Fruit fly (Drosophila melanogaster) whole organism, embryonic: Measurements from ENCODE around the gene CG3408.
A peak's percentile ranks its signal among the peaks of the same experiment; 100 is the strongest.

Source experiments
- Abd-B ChIP-seq: fragments of 200-800 bp; sonication (Bioruptor generic); optimal IDR thresholded peaks from 2 replicates; lab custom pipeline; 2018; ENCODE audit warnings: missing biosample characterization, mild to moderate bottlenecking, missing genetic modification characterization, moderate library complexity
- Aef1 ChIP-seq: fragments of 200-800 bp; sonication (Bioruptor generic); IDR thresholded peaks from 3 replicates; pipeline ENCODE4 v1.3.6; 2022; ENCODE audit warnings: missing biosample characterization, missing genetic modification characterization
- Antp ChIP-seq: fragments of 200-800 bp; sonication (Bioruptor generic); optimal IDR thresholded peaks from 3 replicates; lab custom pipeline; 2016; ENCODE audit warnings: missing biosample characterization, missing genetic modification characterization
- CG11723 ChIP-seq: fragments of 200-800 bp; sonication (Bioruptor generic); optimal IDR thresholded peaks from 2 replicates; lab custom pipeline; 2017; ENCODE audit warnings: missing biosample characterization, mild to moderate bottlenecking, missing genetic modification characterization
- CG13296 ChIP-seq: fragments of 200-800 bp; sonication (Bioruptor generic); optimal IDR thresholded peaks from 3 replicates; lab custom pipeline; 2018; ENCODE audit warnings: missing biosample characterization, mild to moderate bottlenecking, missing genetic modification characterization
- CG13894 ChIP-seq: fragments of 200-800 bp; sonication (Bioruptor generic); optimal IDR thresholded peaks from 3 replicates; lab custom pipeline; 2018; ENCODE audit warnings: missing biosample characterization, mild to moderate bottlenecking, missing genetic modification characterization, moderate library complexity
- CG14050 ChIP-seq: fragments of 200-800 bp; sonication (Bioruptor generic); IDR thresholded peaks from 3 replicates; pipeline ENCODE4 v1.3.6; 2022; ENCODE audit warnings: missing biosample characterization, missing genetic modification characterization
- CG14710 ChIP-seq: fragments of 200-800 bp; sonication (Bioruptor generic); optimal IDR thresholded peaks from 3 replicates; lab custom pipeline; 2019; ENCODE audit warnings: missing biosample characterization, mild to moderate bottlenecking, missing genetic modification characterization, moderate library complexity
- CG17186 ChIP-seq: fragments of 200-800 bp; sonication (Bioruptor generic); optimal IDR thresholded peaks from 3 replicates; lab custom pipeline; 2017; ENCODE audit warnings: missing biosample characterization, missing genetic modification reagents, missing genetic modification characterization
- CG18262 ChIP-seq: fragments of 200-800 bp; optimal IDR thresholded peaks from 3 replicates; lab custom pipeline; 2019; ENCODE audit warnings: missing biosample characterization, mild to moderate bottlenecking, missing genetic modification characterization, moderate library complexity
- CG2199 ChIP-seq: fragments of 200-800 bp; sonication (Bioruptor generic); IDR thresholded peaks from 3 replicates; pipeline ENCODE4 v1.3.6; 2022; ENCODE audit warnings: missing biosample characterization, missing genetic modification characterization
- CG31224 ChIP-seq: fragments of 200-800 bp; sonication (Bioruptor generic); IDR thresholded peaks from 2 replicates; pipeline ENCODE4 v1.3.6; 2022; ENCODE audit warnings: missing biosample characterization, missing genetic modification characterization
- CG3407 ChIP-seq: fragments of 200-800 bp; sonication (Bioruptor generic); optimal IDR thresholded peaks from 2 replicates; lab custom pipeline; 2018; ENCODE audit warnings: missing biosample characterization, mild to moderate bottlenecking, missing genetic modification characterization
- CG34224 ChIP-seq: fragments of 200-800 bp; sonication (Bioruptor generic); IDR thresholded peaks from 3 replicates; pipeline ENCODE4 v1.3.6; 2022; ENCODE audit warnings: missing biosample characterization, missing genetic modification characterization; ENCODE audit not compliant: partially characterized antibody
- CG34376 ChIP-seq: fragments of 200-800 bp; sonication (Bioruptor generic); optimal IDR thresholded peaks from 2 replicates; lab custom pipeline; 2018; ENCODE audit warnings: missing biosample characterization, mild to moderate bottlenecking, missing genetic modification characterization
- CG4424 ChIP-seq: fragments of 200-800 bp; sonication (Bioruptor generic); optimal IDR thresholded peaks from 3 replicates; lab custom pipeline; 2016; ENCODE audit warnings: missing biosample characterization, missing genetic modification characterization
- CG6791 ChIP-seq: fragments of 200-800 bp; sonication (Bioruptor generic); IDR thresholded peaks from 3 replicates; pipeline ENCODE4 v1.3.6; 2022; ENCODE audit warnings: missing biosample characterization, missing genetic modification characterization; ENCODE audit not compliant: partially characterized antibody
- CG7556 ChIP-seq: fragments of 200-800 bp; sonication (Bioruptor generic); optimal IDR thresholded peaks from 2 replicates; lab custom pipeline; 2017; ENCODE audit warnings: missing biosample characterization, mild to moderate bottlenecking, missing genetic modification characterization
- CG9215 ChIP-seq: fragments of 200-800 bp; sonication (Bioruptor generic); IDR thresholded peaks from 2 replicates; pipeline ENCODE4 v1.3.6; 2022; ENCODE audit warnings: missing biosample characterization, missing genetic modification characterization
- CG9797 ChIP-seq: fragments of 200-800 bp; sonication (Bioruptor generic); optimal IDR thresholded peaks from 3 replicates; lab custom pipeline; 2018; ENCODE audit warnings: missing biosample characterization, mild to moderate bottlenecking, missing genetic modification characterization
- D ChIP-seq, 2 experiments: fragments of 200-800 bp in 1 of 2; fragments of >200 bp in 1 of 2; sonication (Bioruptor generic) in 1 of 2; optimal IDR thresholded peaks; 2 replicates in 1 of 2; 3 replicates in 1 of 2; lab custom pipeline; 2017; ENCODE audit warnings: mild to moderate bottlenecking in 1 of 2, missing biosample characterization in 1 of 2, missing genetic modification characterization in 1 of 2, missing genetic modification reagents in 1 of 2
- D19A ChIP-seq: fragments of 200-800 bp; optimal IDR thresholded peaks from 3 replicates; lab custom pipeline; 2019; ENCODE audit warnings: missing biosample characterization, mild to moderate bottlenecking, missing genetic modification characterization, moderate library complexity
- Dbx ChIP-seq: fragments of 200-800 bp; sonication (Bioruptor generic); IDR thresholded peaks from 3 replicates; pipeline ENCODE4 v1.3.6; 2022; ENCODE audit warnings: missing biosample characterization, missing genetic modification characterization
- ERR ChIP-seq: fragments of 200-800 bp; sonication (Bioruptor generic); optimal IDR thresholded peaks from 2 replicates; lab custom pipeline; 2016; ENCODE audit warnings: missing biosample characterization, missing genetic modification characterization
- Mad ChIP-seq: fragments of 200-800 bp; sonication (Bioruptor generic); optimal IDR thresholded peaks from 2 replicates; lab custom pipeline; 2016; ENCODE audit warnings: missing biosample characterization, missing genetic modification characterization
- Med ChIP-seq: fragments of 200-800 bp; sonication (Bioruptor generic); peaks from one replicate; lab custom pipeline; 2016; ENCODE audit warnings: missing biosample characterization, missing genetic modification characterization, mild to moderate bottlenecking, inconsistent platforms, moderate library complexity
- Ptx1 ChIP-seq: fragments of 200-800 bp; sonication (Bioruptor generic); IDR thresholded peaks from 2 replicates; pipeline ENCODE4 v1.3.6; 2022; ENCODE audit warnings: missing biosample characterization, missing genetic modification characterization
- Sox102F ChIP-seq: fragments of 200-800 bp; sonication (Bioruptor generic); optimal IDR thresholded peaks from 2 replicates; lab custom pipeline; 2018; ENCODE audit warnings: missing biosample characterization, mild to moderate bottlenecking, missing genetic modification characterization, moderate library complexity
- Taf1 ChIP-seq: fragments of 200-800 bp; sonication (Bioruptor generic); IDR thresholded peaks from 2 replicates; pipeline ENCODE4 v1.3.6; 2022; ENCODE audit warnings: missing biosample characterization, missing genetic modification characterization
- bbx ChIP-seq: fragments of 200-800 bp; sonication (Bioruptor generic); IDR thresholded peaks from 2 replicates; pipeline ENCODE4 v1.3.6; 2022; ENCODE audit warnings: missing biosample characterization, missing genetic modification characterization; ENCODE audit not compliant: partially characterized antibody
- bowl ChIP-seq: fragments of 200-800 bp; sonication (Bioruptor generic); IDR thresholded peaks from 2 replicates; pipeline ENCODE4 v1.3.6; 2022; ENCODE audit warnings: missing biosample characterization, missing genetic modification characterization
- caup ChIP-seq: fragments of 200-800 bp; sonication (Bioruptor generic); optimal IDR thresholded peaks from 3 replicates; lab custom pipeline; 2017; ENCODE audit warnings: missing biosample characterization, mild to moderate bottlenecking, missing genetic modification characterization, moderate library complexity; ENCODE audit not compliant: severe bottlenecking
- dimm ChIP-seq: fragments of 200-800 bp; sonication (Bioruptor generic); IDR thresholded peaks from 2 replicates; pipeline ENCODE4 v1.3.6; 2022; ENCODE audit warnings: missing biosample characterization, missing genetic modification characterization
- ems ChIP-seq: fragments of 200-800 bp; sonication (Bioruptor generic); optimal IDR thresholded peaks from 3 replicates; lab custom pipeline; 2016; ENCODE audit warnings: missing biosample characterization, missing genetic modification characterization
- exex ChIP-seq: fragments of 200-800 bp; sonication (Bioruptor generic); optimal IDR thresholded peaks from 4 replicates; lab custom pipeline; 2018; ENCODE audit warnings: missing biosample characterization, mild to moderate bottlenecking, missing genetic modification characterization, moderate library complexity
- fu2 ChIP-seq: fragments of 200-800 bp; sonication (Bioruptor generic); optimal IDR thresholded peaks from 2 replicates; lab custom pipeline; 2016; ENCODE audit warnings: missing biosample characterization, missing genetic modification characterization
- gce ChIP-seq: fragments of 200-800 bp; sonication (Bioruptor generic); IDR thresholded peaks from 3 replicates; pipeline ENCODE4 v1.3.6; 2022; ENCODE audit warnings: missing biosample characterization, missing genetic modification characterization
- kni ChIP-seq: fragments of 200-800 bp; sonication (Bioruptor generic); optimal IDR thresholded peaks from 3 replicates; lab custom pipeline; 2017; ENCODE audit warnings: mild to moderate bottlenecking, missing biosample characterization, missing genetic modification reagents, missing genetic modification characterization
- lmd ChIP-seq: fragments of 200-800 bp; sonication (Bioruptor generic); IDR thresholded peaks from 2 replicates; pipeline ENCODE4 v1.3.6; 2022; ENCODE audit warnings: missing biosample characterization, missing genetic modification characterization
- nerfin-2 ChIP-seq: fragments of 200-800 bp; sonication (Bioruptor generic); IDR thresholded peaks from 2 replicates; pipeline ENCODE4 v1.3.6; 2022; ENCODE audit warnings: missing biosample characterization, missing genetic modification characterization; ENCODE audit not compliant: partially characterized antibody
- oc ChIP-seq: fragments of 200-800 bp; sonication (Bioruptor generic); optimal IDR thresholded peaks from 2 replicates; lab custom pipeline; 2018; ENCODE audit warnings: missing biosample characterization, mild to moderate bottlenecking, missing genetic modification characterization, moderate library complexity
- scrt ChIP-seq: fragments of 200-800 bp; sonication (Bioruptor generic); optimal IDR thresholded peaks from 2 replicates; lab custom pipeline; 2018; ENCODE audit warnings: missing biosample characterization, mild to moderate bottlenecking, missing genetic modification characterization, moderate library complexity
- sd ChIP-seq: fragments of 200-800 bp; sonication (Bioruptor generic); optimal IDR thresholded peaks from 3 replicates; lab custom pipeline; 2018; ENCODE audit warnings: missing biosample characterization, mild to moderate bottlenecking, missing genetic modification characterization, moderate library complexity
- sens ChIP-seq: fragments of 200-800 bp; sonication (Bioruptor generic); peaks from one replicate; lab custom pipeline; 2016; ENCODE audit warnings: missing biosample characterization, missing genetic modification characterization
- slou ChIP-seq: fragments of 200-800 bp; sonication (Bioruptor generic); optimal IDR thresholded peaks from 3 replicates; lab custom pipeline; 2016; ENCODE audit warnings: missing biosample characterization, missing genetic modification characterization
- stc ChIP-seq: fragments of 200-800 bp; sonication (Bioruptor generic); IDR thresholded peaks from 2 replicates; pipeline ENCODE4 v1.3.6; 2022; ENCODE audit warnings: missing biosample characterization, missing genetic modification characterization
- tna ChIP-seq: fragments of 200-800 bp; sonication (Bioruptor generic); IDR thresholded peaks from 2 replicates; pipeline ENCODE4 v1.3.6; 2022; ENCODE audit warnings: missing biosample characterization, missing genetic modification characterization; ENCODE audit not compliant: partially characterized antibody
- usp ChIP-seq: fragments of >200 bp; optimal IDR thresholded peaks from 2 replicates; lab custom pipeline; 2017; ENCODE audit warnings: missing biosample characterization, missing genetic modification characterization

The CG3408 gene

DNA sequence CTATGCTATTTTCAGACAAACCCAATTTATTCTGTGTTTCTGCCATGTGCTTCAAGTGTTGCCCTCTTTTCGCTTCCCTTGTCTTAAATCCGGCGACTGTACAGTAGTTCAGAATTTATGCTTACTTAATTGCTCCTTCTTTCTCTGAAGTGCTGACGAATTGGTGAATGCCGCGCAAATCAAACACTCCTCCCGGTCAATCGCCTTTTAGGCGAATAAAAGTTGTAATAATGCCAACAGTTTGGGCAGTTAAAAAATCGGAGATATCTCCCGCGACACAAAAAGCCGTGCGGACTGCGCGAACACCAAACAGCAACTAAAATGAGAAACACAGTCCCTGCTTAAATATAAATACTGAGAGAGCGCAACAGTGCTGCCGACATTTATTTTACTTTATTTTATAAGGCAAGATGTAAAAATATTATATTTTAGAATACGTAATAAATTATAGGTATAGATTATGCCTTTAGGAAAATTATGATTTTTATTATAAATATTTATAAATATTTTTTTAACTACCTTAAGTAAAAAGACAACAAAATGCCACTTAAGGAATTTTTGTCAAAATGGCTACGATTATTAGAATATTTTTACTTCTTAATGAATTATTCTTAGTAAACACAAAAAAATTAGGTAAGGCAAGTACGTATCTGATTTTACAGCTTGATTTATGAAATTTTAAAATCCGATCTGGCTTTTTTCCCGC lies 4.2 kb downstream of the CG3408 start, which contains the start of gene path (continued):
- no peak for TF ChIP-seq CG3407
- peak; percentile 66 for TF ChIP-seq CG14710
- TF ChIP-seq CG17186: no peak
- no peak for TF ChIP-seq Antp (GFP tag; lab: Kevin White, UChicago)
- peak; percentile 54 for TF ChIP-seq CG7556 (GFP tag; lab: Kevin White, UChicago)
- no peak for TF ChIP-seq caup (GFP tag; lab: Kevin White, UChicago)
- no peak for TF ChIP-seq slou (GFP tag; lab: Kevin White, UChicago)
- TF ChIP-seq D19A (tag; lab: Kevin White, UChicago): peak; percentile 58
- TF ChIP-seq CG13894: peak; percentile 51
- TF ChIP-seq sens (GFP tag; lab: Kevin White, UChicago): peak; percentile 54
- no peak for TF ChIP-seq stc (GFP tag; lab: Robert Waterston, UW)
- TF ChIP-seq Sox102F (GFP tag; lab: Kevin White, UChicago): peak; percentile 15
- TF ChIP-seq bbx (GFP tag; lab: Robert Waterston, UW): peak; percentile 67; the same call in 1 of the 2 replicates
- TF ChIP-seq Dbx: peak; percentile 58; the same call in 1 of the 3 replicates
- no peak for TF ChIP-seq usp
- no peak for TF ChIP-seq exex (tag; lab: Kevin White, UChicago)
- TF ChIP-seq nerfin-2 (GFP tag; lab: Robert Waterston, UW): 0 out of 2 replicates have a peak, but pooled peaks have one; percentile 26
- TF ChIP-seq CG34224: no peak; the same call in 2 of the 3 replicates
- no peak for TF ChIP-seq fu2 (GFP tag; lab: Kevin White, UChicago)
- TF ChIP-seq gce (GFP tag; lab: Robert Waterston, UW): 0 out of 3 replicates have a peak, but pooled peaks have one; percentile 17
- TF ChIP-seq lmd: no peak
- TF ChIP-seq tna (GFP tag; lab: Robert Waterston, UW): peak; percentile 8; the same call in 1 of the 2 replicates
- TF ChIP-seq scrt: peak; percentile 45
- no peak for TF ChIP-seq CG9797 (GFP tag; lab: Kevin White, UChicago)
- TF ChIP-seq Med: peak; percentile 85
- TF ChIP-seq bowl (GFP tag; lab: Robert Waterston, UW): no peak
- peak; percentile 6 for TF ChIP-seq oc
- TF ChIP-seq dimm (GFP tag; lab: Robert Waterston, UW): no peak
- no peak for TF ChIP-seq Abd-B
- TF ChIP-seq Mad (GFP tag; lab: Kevin White, UChicago): peak; percentile 46
- peak; percentile 1 for TF ChIP-seq sd (tag; lab: Kevin White, UChicago)
- TF ChIP-seq CG2199 (GFP tag; lab: Robert Waterston, UW): peak; percentile 88; the same call in 2 of the 3 replicates
- peak; percentile 29 for TF ChIP-seq kni (GFP tag; lab: Kevin White, UChicago)
- peak; percentile 67 for TF ChIP-seq CG13296 (GFP tag; lab: Kevin White, UChicago)
- peak; percentile 49 for TF ChIP-seq CG4424 (GFP tag; lab: Kevin White, UChicago)
- TF ChIP-seq CG6791 (GFP tag; lab: Robert Waterston, UW): peak; percentile 35; the same call in 1 of the 3 replicates
- TF ChIP-seq CG11723: no peak
- no peak for TF ChIP-seq D (optimal IDR thresholded peaks at IDR 0.05; lab: Kevin White, UChicago)
- peak; percentile 36 for TF ChIP-seq D (GFP tag; optimal IDR thresholded peaks at IDR 0.05; lab: Kevin White, UChicago)
- peak; percentile 53 for TF ChIP-seq CG34376 (GFP tag; lab: Kevin White, UChicago)
- no peak for TF ChIP-seq Taf1 (GFP tag; lab: Robert Waterston, UW)
- no peak; the same call in 1 of the 2 replicates for TF ChIP-seq Ptx1
- peak; percentile 20; the same call in 2 of the 3 replicates for TF ChIP-seq CG14050 (GFP tag; lab: Robert Waterston, UW)
- no peak for TF ChIP-seq Aef1
- peak; percentile 83 for TF ChIP-seq CG18262 (tag; lab: Kevin White, UChicago)
- no peak for TF ChIP-seq CG31224 (GFP tag; lab: Robert Waterston, UW)
- TF ChIP-seq CG9215 (GFP tag; lab: Robert Waterston, UW): no peak
- no peak for TF ChIP-seq ems (GFP tag; lab: Kevin White, UChicago)
- no peak for TF ChIP-seq ERR (GFP tag; lab: Kevin White, UChicago)
